Worm (Caenorhabditis elegans) whole organism, L1 larva: ENCODE data around the gene fbxa-222.

Experiments used
- C16A3.4 ChIP-seq: fragments of 150-350 bp; optimal IDR thresholded peaks from 2 replicates; lab custom pipeline; 2014; ENCODE audit warnings: missing biosample characterization, missing genetic modification characterization
- F16B12.6 ChIP-seq: fragments of 150-350 bp; optimal IDR thresholded peaks from 2 replicates; lab custom pipeline; 2014; ENCODE audit warnings: missing biosample characterization, missing genetic modification characterization
- ceh-88 ChIP-seq: fragments of 200-800 bp; sonication (Bioruptor generic); IDR thresholded peaks from 2 replicates; pipeline ENCODE4 v1.3.6; 2022; ENCODE audit warnings: missing genetic modification characterization, missing compliant biosample characterization
- ces-1 ChIP-seq: fragments of 150-350 bp; optimal IDR thresholded peaks from 2 replicates; lab custom pipeline; 2014; ENCODE audit warnings: missing biosample characterization, missing genetic modification reagents, missing genetic modification characterization
- dpl-1 ChIP-seq, 3 experiments: fragments of 150-350 bp in 2 of 3; sonication (generic microtip) in 1 of 3; optimal IDR thresholded peaks; 2 replicates each; lab custom pipeline; 2014 to 2017; ENCODE audit warnings: missing biosample characterization in 3 of 3, missing genetic modification characterization in 3 of 3, missing genetic modification reagents in 3 of 3
- efl-1 ChIP-seq, 4 experiments: fragments of 150-350 bp; optimal IDR thresholded peaks in 3 of 4; peaks in 1 of 4; 1 replicate in 1 of 4; 2 replicates in 3 of 4; lab custom pipeline; 2014; ENCODE audit warnings: missing biosample characterization in 2 of 4, missing genetic modification characterization in 2 of 4, missing genetic modification reagents in 2 of 4
- efl-3 ChIP-seq: fragments of 200-800 bp; sonication (Bioruptor generic); optimal IDR thresholded peaks from 2 replicates; lab custom pipeline; 2018; ENCODE audit warnings: mild to moderate bottlenecking, missing genetic modification characterization, missing compliant biosample characterization
- egl-13 ChIP-seq: sonication (generic microtip); optimal IDR thresholded peaks from 2 replicates; lab custom pipeline; 2016; ENCODE audit warnings: missing genotype, missing genetic modification reagents, missing genetic modification characterization, missing compliant biosample characterization
- egl-27 ChIP-seq, 2 experiments: fragments of 150-350 bp in 1 of 2; sonication (generic microtip); optimal IDR thresholded peaks; 3 replicates each; lab custom pipeline; 2017 to 2018; ENCODE audit warnings: missing biosample characterization in 2 of 2, missing genetic modification characterization in 2 of 2, missing genetic modification reagents in 2 of 2
- ets-5 ChIP-seq: fragments of 200-800 bp; sonication (Bioruptor generic); IDR thresholded peaks from 2 replicates; pipeline ENCODE4 v1.3.6; 2022; ENCODE audit warnings: missing genetic modification characterization, missing compliant biosample characterization
- fkh-10 ChIP-seq: sonication (generic microtip); optimal IDR thresholded peaks from 2 replicates; lab custom pipeline; 2017; ENCODE audit warnings: missing biosample characterization, missing genetic modification reagents, missing genetic modification characterization
- fkh-8 ChIP-seq: sonication (generic microtip); optimal IDR thresholded peaks from 2 replicates; lab custom pipeline; 2016; ENCODE audit warnings: mild to moderate bottlenecking, missing genetic modification characterization, missing compliant biosample characterization
- grh-1 ChIP-seq: fragments of 200-800 bp; sonication (Bioruptor generic); IDR thresholded peaks from 2 replicates; pipeline ENCODE4 v1.3.6; 2022; ENCODE audit warnings: missing genetic modification reagents, missing genetic modification characterization, missing compliant biosample characterization
- lin-14 ChIP-seq: fragments of 200-800 bp; sonication (Bioruptor generic); optimal IDR thresholded peaks from 2 replicates; lab custom pipeline; 2018; ENCODE audit warnings: mild to moderate bottlenecking, missing genetic modification characterization, moderate library complexity, missing compliant biosample characterization
- lin-35 ChIP-seq, 2 experiments: fragments of 150-350 bp; optimal IDR thresholded peaks; 2 replicates each; lab custom pipeline; 2014; ENCODE audit warnings: missing biosample characterization in 2 of 2, missing genetic modification characterization in 2 of 2, missing genetic modification reagents in 2 of 2
- lin-39 ChIP-seq: fragments of 150-350 bp; optimal IDR thresholded peaks from 2 replicates; lab custom pipeline; 2014; ENCODE audit warnings: missing biosample characterization, missing genetic modification reagents, missing genetic modification characterization
- mab-9 ChIP-seq: fragments of 200-800 bp; sonication (Bioruptor generic); IDR thresholded peaks from 2 replicates; pipeline ENCODE4 v1.3.6; 2022; ENCODE audit warnings: missing genetic modification reagents, missing genetic modification characterization, missing compliant biosample characterization
- mdl-1 ChIP-seq, 2 experiments: fragments of 150-350 bp; optimal IDR thresholded peaks; 2 replicates each; lab custom pipeline; 2014 to 2017; ENCODE audit warnings: missing biosample characterization in 2 of 2, missing genetic modification characterization in 2 of 2, inconsistent platforms in 1 of 2
- mef-2 ChIP-seq: fragments of 150-350 bp; optimal IDR thresholded peaks from 2 replicates; lab custom pipeline; 2014; ENCODE audit warnings: missing biosample characterization, missing genetic modification characterization
- mep-1 ChIP-seq: fragments of 150-350 bp; optimal IDR thresholded peaks from 2 replicates; lab custom pipeline; 2014; ENCODE audit warnings: missing biosample characterization, missing genetic modification characterization
- nhr-12 ChIP-seq: sonication (generic microtip); optimal IDR thresholded peaks from 2 replicates; lab custom pipeline; 2017; ENCODE audit warnings: missing biosample characterization, missing genetic modification characterization
- nhr-19 ChIP-seq: fragments of 200-800 bp; sonication (Bioruptor generic); conservative IDR thresholded peaks from 2 replicates; pipeline ENCODE4 v1.3.6; 2022; ENCODE audit warnings: missing genetic modification characterization, missing compliant biosample characterization
- nhr-28 ChIP-seq: fragments of 150-350 bp; optimal IDR thresholded peaks from 2 replicates; lab custom pipeline; 2014; ENCODE audit warnings: missing biosample characterization, missing genetic modification characterization
- nhr-47 ChIP-seq: sonication (generic microtip); optimal IDR thresholded peaks from 2 replicates; lab custom pipeline; 2016; ENCODE audit warnings: mild to moderate bottlenecking, missing genetic modification characterization, moderate library complexity, missing compliant biosample characterization
- nhr-77 ChIP-seq: fragments of 150-350 bp; optimal IDR thresholded peaks from 2 replicates; lab custom pipeline; 2014; ENCODE audit warnings: missing biosample characterization, missing genetic modification characterization
- nhr-84 ChIP-seq: sonication (generic microtip); optimal IDR thresholded peaks from 2 replicates; lab custom pipeline; 2017; ENCODE audit warnings: missing biosample characterization, missing genetic modification characterization
- nhr-90 ChIP-seq: sonication (generic microtip); optimal IDR thresholded peaks from 2 replicates; lab custom pipeline; 2016; ENCODE audit warnings: mild to moderate bottlenecking, missing genetic modification characterization, missing compliant biosample characterization; ENCODE audit not compliant: poor library complexity
- pax-3 ChIP-seq: fragments of 200-800 bp; sonication (Bioruptor generic); optimal IDR thresholded peaks from 2 replicates; lab custom pipeline; 2018; ENCODE audit warnings: mild to moderate bottlenecking, missing genetic modification characterization, moderate library complexity, missing compliant biosample characterization
- sox-4 ChIP-seq: sonication (generic microtip); optimal IDR thresholded peaks from 2 replicates; lab custom pipeline; 2016; ENCODE audit warnings: missing genetic modification characterization, missing compliant biosample characterization
- sptf-1 ChIP-seq: fragments of 150-350 bp; optimal IDR thresholded peaks from 2 replicates; lab custom pipeline; 2014; ENCODE audit warnings: missing biosample characterization, missing genetic modification characterization
- tbx-2 ChIP-seq: sonication (generic microtip); optimal IDR thresholded peaks from 2 replicates; lab custom pipeline; 2016; ENCODE audit warnings: missing genetic modification characterization, missing compliant biosample characterization
- tlp-1 ChIP-seq: fragments of 150-350 bp; optimal IDR thresholded peaks from 2 replicates; lab custom pipeline; 2014; ENCODE audit warnings: missing biosample characterization, missing genetic modification characterization
- unc-86 ChIP-seq: sonication (generic microtip); optimal IDR thresholded peaks from 2 replicates; lab custom pipeline; 2016; ENCODE audit warnings: missing genetic modification characterization, missing compliant biosample characterization
- unc-98 ChIP-seq: fragments of 200-800 bp; sonication (Bioruptor generic); IDR thresholded peaks from 2 replicates; pipeline ENCODE4 v1.3.6; 2022; ENCODE audit warnings: missing genetic modification characterization, missing compliant biosample characterization
- zip-4 ChIP-seq: fragments of 200-800 bp; sonication (Bioruptor generic); optimal IDR thresholded peaks from 2 replicates; lab custom pipeline; 2018; ENCODE audit warnings: mild to moderate bottlenecking, missing genetic modification characterization, moderate library complexity, missing compliant biosample characterization

fbxa-222 gene

ce11 chrX:117080-117479, at the start of gene fbxa-222:
TSS of gene fbxa-222 (plus strand) at chrX:117380.
- TF ChIP-seq lin-14 (GFP tag; lab: Kevin White, UChicago) = peak; percentile 24
- TF ChIP-seq mef-2 (tag; lab: Kevin White, UChicago) = no peak

ce11 chrX:84602-85001, 32.6 kb upstream of the fbxa-222 start:
- TF ChIP-seq ces-1 (no peak), pax-3 (tag; lab: Kevin White, UChicago) (no peak), C16A3.4 (no peak), tbx-2 (tag; lab: Kevin White, UChicago) (no peak), unc-86 (tag; lab: Kevin White, UChicago) (no peak), mab-9 (no peak), nhr-47 (no peak), unc-98 (GFP tag; lab: Robert Waterston, UW) (no peak), egl-13 (tag; lab: Kevin White, UChicago) (no peak), fkh-8 (tag; lab: Kevin White, UChicago) (no peak), mep-1 (tag; lab: Kevin White, UChicago) (no peak), lin-39 (tag; lab: Kevin White, UChicago) (no peak), nhr-12 (no peak), grh-1 (GFP tag; lab: Robert Waterston, UW) (no peak), nhr-84 (tag; lab: Kevin White, UChicago) (no peak), sox-4 (tag; lab: Kevin White, UChicago) (no peak), sptf-1 (tag; lab: Kevin White, UChicago) (no peak), mdl-1 (tag; optimal IDR thresholded peaks at IDR 0.05; lab: Kevin White, UChicago) (no peak), nhr-19 (GFP tag; lab: Robert Waterston, UW) (no peak), ceh-88 (no peak)

ce11 chrX:88905-89304, 28.3 kb upstream of the fbxa-222 start:
- TF ChIP-seq efl-3 = no peak
- no peak for TF ChIP-seq ets-5 (GFP tag; lab: Robert Waterston, UW)
- TF ChIP-seq nhr-28 (tag; lab: Kevin White, UChicago) = no peak
- no peak for TF ChIP-seq unc-86 (tag; lab: Kevin White, UChicago)
- no peak for TF ChIP-seq fkh-10 (GFP tag; lab: Kevin White, UChicago)
- no peak for TF ChIP-seq C16A3.4
- no peak for TF ChIP-seq tlp-1 (tag; lab: Kevin White, UChicago)
- TF ChIP-seq egl-13 (tag; lab: Kevin White, UChicago) = no peak
- no peak for TF ChIP-seq zip-4 (GFP tag; lab: Kevin White, UChicago)
- no peak for TF ChIP-seq nhr-90 (tag; lab: Kevin White, UChicago)
- TF ChIP-seq lin-14 (GFP tag; lab: Kevin White, UChicago) = no peak
- no peak for TF ChIP-seq nhr-77 (tag; lab: Kevin White, UChicago)
- TF ChIP-seq egl-27 (tag; optimal IDR thresholded peaks at IDR 0.05; lab: Kevin White, UChicago) = no peak

- TF ChIP-seq dpl-1 (GFP tag; optimal IDR thresholded peaks at IDR 0.05; lab: Kevin White, UChicago) (peak; percentile 41 to 57 (median 55)), efl-1 (optimal IDR thresholded peaks at IDR 0.05; lab: Kevin White, UChicago) (peak; percentile 52 to 73), efl-1 (GFP tag; optimal IDR thresholded peaks at IDR 0.05 in 1 of 2; lab: Kevin White, UChicago) (peak; percentile 67 to 96), F16B12.6 (tag; lab: Kevin White, UChicago) (peak; percentile 7), lin-35 (GFP tag; optimal IDR thresholded peaks at IDR 0.05; lab: Kevin White, UChicago) (peak; percentile 22 to 72)
- TF ChIP-seq, all 84 proteins: peak for 4; not testable (repeated sequence) for 80
These were observed 12.4 kb upstream of the fbxa-222 start, which contains the start of gene Y73B3A.4 for ce11 chrX:104737-105136. TSS of gene Y73B3A.4 (minus strand) at chrX:104777.
